Worm (Caenorhabditis elegans) whole organism, L3 larva: ENCODE results near the gene htas-1.

ENCODE experiments used
- ama-1 ChIP-seq: fragments of 150-350 bp; optimal IDR thresholded peaks from 2 replicates; lab custom pipeline; 2018
- ceh-82 ChIP-seq: fragments of 150-350 bp; optimal IDR thresholded peaks from 2 replicates; lab custom pipeline; 2014; ENCODE audit warnings: missing biosample characterization, missing genetic modification characterization
- fos-1 ChIP-seq: fragments of 150-350 bp; optimal IDR thresholded peaks from 2 replicates; lab custom pipeline; 2014; ENCODE audit warnings: missing biosample characterization, missing genetic modification characterization
- lin-39 ChIP-seq: fragments of 150-350 bp; optimal IDR thresholded peaks from 2 replicates; lab custom pipeline; 2018; ENCODE audit warnings: missing biosample characterization, missing genetic modification reagents, missing genetic modification characterization
- nhr-11 ChIP-seq: fragments of 150-350 bp; optimal IDR thresholded peaks from 2 replicates; lab custom pipeline; 2014; ENCODE audit warnings: missing biosample characterization, missing genetic modification characterization
- nhr-237 ChIP-seq: fragments of 150-350 bp; optimal IDR thresholded peaks from 2 replicates; lab custom pipeline; 2014; ENCODE audit warnings: missing biosample characterization, missing genetic modification characterization
- nhr-76 ChIP-seq: fragments of 150-350 bp; sonication (generic microtip); optimal IDR thresholded peaks from 5 replicates; lab custom pipeline; 2014; ENCODE audit warnings: missing biosample characterization, missing genetic modification characterization
- nhr-77 ChIP-seq: fragments of 150-350 bp; optimal IDR thresholded peaks from 2 replicates; lab custom pipeline; 2014; ENCODE audit warnings: missing biosample characterization, missing genetic modification characterization
- pha-4 ChIP-seq: fragments of 150-350 bp; optimal IDR thresholded peaks from 2 replicates; lab custom pipeline; 2014; ENCODE audit warnings: missing biosample characterization, missing genetic modification reagents, missing genetic modification characterization
- sea-2 ChIP-seq: fragments of 150-350 bp; sonication (generic microtip); optimal IDR thresholded peaks from 4 replicates; lab custom pipeline; 2014; ENCODE audit warnings: missing biosample characterization, missing genetic modification reagents, missing genetic modification characterization
- unc-62 ChIP-seq: fragments of 150-350 bp; sonication (generic microtip); optimal IDR thresholded peaks from 4 replicates; lab custom pipeline; 2014; ENCODE audit warnings: missing biosample characterization, missing genetic modification reagents, missing genetic modification characterization
- ztf-4 ChIP-seq: fragments of 150-350 bp; optimal IDR thresholded peaks from 2 replicates; lab custom pipeline; 2014; ENCODE audit warnings: missing biosample characterization, missing genetic modification characterization

ce11 chrIV:9718396-9718795 lies 35.1 kb upstream of the htas-1 start:
- TF ChIP-seq ceh-82 = no peak
- TF ChIP-seq nhr-76 (tag; lab: Kevin White, UChicago) = no peak
- no peak for TF ChIP-seq nhr-77 (tag; lab: Kevin White, UChicago)
- peak; percentile 5 for TF ChIP-seq nhr-11
- TF ChIP-seq pha-4 = peak; percentile 90
- TF ChIP-seq sea-2 (GFP tag; lab: Kevin White, UChicago) = no peak
- TF ChIP-seq unc-62 (GFP tag; lab: Kevin White, UChicago) = no peak
- TF ChIP-seq fos-1 (tag; lab: Kevin White, UChicago) = no peak
- TF ChIP-seq nhr-237 (tag; lab: Kevin White, UChicago) = no peak
- TF ChIP-seq ama-1 (lab: Kevin White, UChicago) = peak; percentile 86
- TF ChIP-seq ztf-4 (tag; lab: Kevin White, UChicago) = no peak
- TF ChIP-seq lin-39 (tag; lab: Kevin White, UChicago) = peak; percentile 53
